Worm (Caenorhabditis elegans) whole organism, L4 larva: Measurements from ENCODE around the gene vha-12.

Experiments
- F10B5.3 ChIP-seq: sonication (generic microtip); optimal IDR thresholded peaks from 2 replicates; lab custom pipeline; 2016; ENCODE audit warnings: mild to moderate bottlenecking, missing genetic modification characterization, missing compliant biosample characterization
- F26F4.8 ChIP-seq: fragments of 200-800 bp; sonication (Bioruptor generic); conservative IDR thresholded peaks from 2 replicates; pipeline ENCODE4 v1.3.6; 2022; ENCODE audit warnings: missing genetic modification characterization, missing compliant biosample characterization
- F37D6.2 ChIP-seq: sonication (generic microtip); optimal IDR thresholded peaks from 2 replicates; lab custom pipeline; 2016; ENCODE audit warnings: mild to moderate bottlenecking, missing genetic modification characterization, missing compliant biosample characterization
- T26A8.4 ChIP-seq: fragments of 200-800 bp; sonication (Bioruptor generic); IDR thresholded peaks from 2 replicates; pipeline ENCODE4 v1.3.6; 2022; ENCODE audit warnings: missing genetic modification characterization, missing compliant biosample characterization
- Y105C5A.15 ChIP-seq: fragments of 200-800 bp; sonication (Bioruptor generic); IDR thresholded peaks from 2 replicates; pipeline ENCODE4 v1.3.6; 2022; ENCODE audit warnings: missing genetic modification characterization, missing compliant biosample characterization
- Y75B8A.6 ChIP-seq: fragments of 200-800 bp; sonication (Bioruptor generic); IDR thresholded peaks from 2 replicates; pipeline ENCODE4 v1.3.6; 2022; ENCODE audit warnings: missing genetic modification reagents, missing genetic modification characterization, missing compliant biosample characterization
- aha-1 ChIP-seq: fragments of 150-350 bp; peaks from one replicate; lab custom pipeline; 2014; ENCODE audit warnings: missing biosample characterization, missing genetic modification characterization
- arid-1 ChIP-seq: fragments of 200-800 bp; sonication (Bioruptor generic); conservative IDR thresholded peaks from 2 replicates; pipeline ENCODE4 v1.3.6; 2022; ENCODE audit warnings: missing genetic modification reagents, missing genetic modification characterization, missing compliant biosample characterization
- ceh-20 ChIP-seq: fragments of 200-800 bp; sonication (Bioruptor generic); IDR thresholded peaks from 2 replicates; pipeline ENCODE4 v1.3.6; 2022; ENCODE audit warnings: missing genetic modification reagents, missing genetic modification characterization, missing compliant biosample characterization
- ceh-28 ChIP-seq: fragments of 150-350 bp; optimal IDR thresholded peaks from 2 replicates; lab custom pipeline; 2014; ENCODE audit warnings: missing biosample characterization, missing genetic modification reagents, missing genetic modification characterization
- ceh-62 ChIP-seq: sonication (generic microtip); optimal IDR thresholded peaks from 2 replicates; lab custom pipeline; 2017; ENCODE audit warnings: missing biosample characterization, missing genetic modification characterization
- ceh-82 ChIP-seq: sonication (generic microtip); optimal IDR thresholded peaks from 2 replicates; lab custom pipeline; 2017; ENCODE audit warnings: missing biosample characterization, missing genetic modification characterization
- cey-2 ChIP-seq: sonication (generic microtip); optimal IDR thresholded peaks from 3 replicates; lab custom pipeline; 2017; ENCODE audit warnings: missing genetic modification characterization, mild to moderate bottlenecking, missing compliant biosample characterization, antibody characterized with exemption, borderline replicate concordance; ENCODE audit not compliant: insufficient read depth
- daf-12 ChIP-seq: fragments of 150-350 bp; optimal IDR thresholded peaks from 2 replicates; lab custom pipeline; 2014; ENCODE audit warnings: missing biosample characterization, missing genetic modification reagents, missing genetic modification characterization
- daf-16 ChIP-seq, 3 experiments: sonication (generic microtip); optimal IDR thresholded peaks; 2 replicates each; lab custom pipeline; 2016 to 2017; ENCODE audit warnings: missing genetic modification characterization in 3 of 3, missing genetic modification reagents in 3 of 3, mild to moderate bottlenecking in 2 of 3, missing compliant biosample characterization in 2 of 3, missing biosample characterization in 1 of 3, moderate library complexity in 1 of 3
- daf-8 ChIP-seq: fragments of 200-800 bp; sonication (Bioruptor generic); IDR thresholded peaks from 2 replicates; pipeline ENCODE4 v1.3.6; 2022; ENCODE audit warnings: missing genetic modification characterization, missing compliant biosample characterization
- duxl-1 ChIP-seq: sonication (generic microtip); optimal IDR thresholded peaks from 2 replicates; lab custom pipeline; 2016; ENCODE audit warnings: mild to moderate bottlenecking, missing genetic modification characterization, moderate library complexity, missing compliant biosample characterization; ENCODE audit not compliant: poor library complexity
- dve-1 ChIP-seq: sonication (generic microtip); optimal IDR thresholded peaks from 2 replicates; lab custom pipeline; 2017; ENCODE audit warnings: antibody characterized with exemption, mild to moderate bottlenecking, missing genetic modification characterization, missing compliant biosample characterization; ENCODE audit not compliant: insufficient read depth
- egl-43 ChIP-seq: fragments of 200-800 bp; sonication (Bioruptor generic); IDR thresholded peaks from 2 replicates; pipeline ENCODE4 v1.3.6; 2022; ENCODE audit warnings: missing genetic modification reagents, missing genetic modification characterization, missing compliant biosample characterization
- fos-1 ChIP-seq: fragments of 150-350 bp; optimal IDR thresholded peaks from 2 replicates; lab custom pipeline; 2014; ENCODE audit warnings: missing biosample characterization, missing genetic modification characterization
- hlh-30 ChIP-seq: sonication (generic microtip); optimal IDR thresholded peaks from 2 replicates; lab custom pipeline; 2017; ENCODE audit warnings: antibody characterized with exemption, mild to moderate bottlenecking, missing genetic modification characterization, missing compliant biosample characterization; ENCODE audit not compliant: insufficient read depth
- hmg-1.1 ChIP-seq: fragments of 200-800 bp; sonication (Bioruptor generic); IDR thresholded peaks from 2 replicates; pipeline ENCODE4 v1.3.6; 2022; ENCODE audit warnings: missing genetic modification reagents, missing genetic modification characterization, missing compliant biosample characterization
- lim-7 ChIP-seq: fragments of 200-800 bp; sonication (Bioruptor generic); IDR thresholded peaks from 2 replicates; pipeline ENCODE4 v1.3.6; 2022; ENCODE audit warnings: missing genetic modification characterization, missing compliant biosample characterization
- lin-1 ChIP-seq: fragments of 200-800 bp; sonication (Bioruptor generic); IDR thresholded peaks from 2 replicates; pipeline ENCODE4 v1.3.6; 2022; ENCODE audit warnings: missing genetic modification reagents, missing genetic modification characterization, missing compliant biosample characterization
- lin-13 ChIP-seq: fragments of 150-350 bp; optimal IDR thresholded peaks from 2 replicates; lab custom pipeline; 2014; ENCODE audit warnings: missing biosample characterization, missing genetic modification reagents, missing genetic modification characterization
- lir-3 ChIP-seq: sonication (generic microtip); optimal IDR thresholded peaks from 2 replicates; lab custom pipeline; 2016; ENCODE audit warnings: mild to moderate bottlenecking, missing genetic modification characterization, missing compliant biosample characterization
- lsy-2 ChIP-seq, 2 experiments: fragments of 150-350 bp in 1 of 2; sonication (generic microtip) in 1 of 2; optimal IDR thresholded peaks; 2 replicates each; lab custom pipeline; 2014 to 2017; ENCODE audit warnings: missing biosample characterization in 2 of 2, missing genetic modification characterization in 2 of 2
- madf-9 ChIP-seq: fragments of 200-800 bp; sonication (Bioruptor generic); conservative IDR thresholded peaks from 2 replicates; pipeline ENCODE4 v1.3.6; 2022; ENCODE audit warnings: missing genetic modification reagents, missing genetic modification characterization, missing compliant biosample characterization
- mdt-29 ChIP-seq: fragments of 200-800 bp; sonication (Bioruptor generic); IDR thresholded peaks from 2 replicates; pipeline ENCODE4 v1.3.6; 2022; ENCODE audit warnings: missing genetic modification reagents, missing genetic modification characterization, missing compliant biosample characterization
- mep-1 ChIP-seq: fragments of 150-350 bp; sonication (generic microtip); optimal IDR thresholded peaks from 3 replicates; lab custom pipeline; 2014; ENCODE audit warnings: missing biosample characterization, missing genetic modification characterization
- mes-2 ChIP-seq: sonication (generic microtip); optimal IDR thresholded peaks from 2 replicates; lab custom pipeline; 2016; ENCODE audit warnings: missing genotype, mild to moderate bottlenecking, missing genetic modification characterization, missing compliant biosample characterization; ENCODE audit not compliant: poor library complexity, severe bottlenecking
- nhr-102 ChIP-seq: sonication (generic microtip); optimal IDR thresholded peaks from 2 replicates; lab custom pipeline; 2016; ENCODE audit warnings: mild to moderate bottlenecking, missing genetic modification characterization, moderate library complexity, missing compliant biosample characterization
- nhr-111 ChIP-seq: fragments of 200-800 bp; sonication (Bioruptor generic); optimal IDR thresholded peaks from 2 replicates; lab custom pipeline; 2018; ENCODE audit warnings: mild to moderate bottlenecking, missing genetic modification characterization, missing compliant biosample characterization
- pqm-1 ChIP-seq: sonication (generic microtip); optimal IDR thresholded peaks from 2 replicates; lab custom pipeline; 2017; ENCODE audit warnings: missing biosample characterization, missing genetic modification characterization
- sdz-12 ChIP-seq: fragments of 200-800 bp; sonication (Bioruptor generic); optimal IDR thresholded peaks from 2 replicates; lab custom pipeline; 2018; ENCODE audit warnings: mild to moderate bottlenecking, missing genetic modification characterization, missing compliant biosample characterization
- set-16 ChIP-seq: fragments of 200-800 bp; sonication (Bioruptor generic); IDR thresholded peaks from 2 replicates; pipeline ENCODE4 v1.3.6; 2022; ENCODE audit warnings: missing genetic modification reagents, missing genetic modification characterization, missing compliant biosample characterization
- skn-1 ChIP-seq: fragments of 150-350 bp; optimal IDR thresholded peaks from 2 replicates; lab custom pipeline; 2014; ENCODE audit warnings: missing biosample characterization, missing genetic modification characterization
- snpc-1.2 ChIP-seq: fragments of 200-800 bp; sonication (Bioruptor generic); IDR thresholded peaks from 2 replicates; pipeline ENCODE4 v1.3.6; 2022; ENCODE audit warnings: missing genetic modification reagents, missing genetic modification characterization, missing compliant biosample characterization
- snpc-4 ChIP-seq: fragments of 150-350 bp; optimal IDR thresholded peaks from 2 replicates; lab custom pipeline; 2014; ENCODE audit warnings: missing biosample characterization, missing genetic modification characterization
- spr-1 ChIP-seq: sonication (generic microtip); optimal IDR thresholded peaks from 2 replicates; lab custom pipeline; 2016; ENCODE audit warnings: mild to moderate bottlenecking, missing genetic modification characterization, missing compliant biosample characterization
- spr-3 ChIP-seq: fragments of 200-800 bp; sonication (Bioruptor generic); optimal IDR thresholded peaks from 2 replicates; lab custom pipeline; 2018; ENCODE audit warnings: mild to moderate bottlenecking, missing genetic modification characterization, missing compliant biosample characterization
- tag-97 ChIP-seq: fragments of 200-800 bp; sonication (Bioruptor generic); IDR thresholded peaks from 2 replicates; pipeline ENCODE4 v1.3.6; 2022; ENCODE audit warnings: missing genetic modification characterization, missing compliant biosample characterization
- unc-39 ChIP-seq: sonication (generic microtip); optimal IDR thresholded peaks from 2 replicates; lab custom pipeline; 2017; ENCODE audit warnings: missing biosample characterization, missing genetic modification characterization
- unc-62 ChIP-seq, 3 experiments: fragments of 150-350 bp in 1 of 3; sonication (generic microtip); optimal IDR thresholded peaks in 2 of 3; peaks in 1 of 3; 1 replicate in 1 of 3; 2 replicates in 2 of 3; lab custom pipeline; 2014 to 2017; ENCODE audit warnings: missing biosample characterization in 3 of 3, missing genetic modification characterization in 3 of 3, missing genetic modification reagents in 3 of 3, missing genotype in 1 of 3
- zag-1 ChIP-seq: fragments of 150-350 bp; optimal IDR thresholded peaks from 2 replicates; lab custom pipeline; 2014; ENCODE audit warnings: missing biosample characterization, missing genetic modification characterization
- zfp-2 ChIP-seq: sonication (generic microtip); optimal IDR thresholded peaks from 2 replicates; lab custom pipeline; 2016; ENCODE audit warnings: mild to moderate bottlenecking, missing genetic modification characterization, missing compliant biosample characterization
- zfp-3 ChIP-seq: fragments of 200-800 bp; sonication (Bioruptor generic); conservative IDR thresholded peaks from 2 replicates; pipeline ENCODE4 v1.3.6; 2022; ENCODE audit warnings: missing genetic modification reagents, missing genetic modification characterization, missing compliant biosample characterization
- zip-11 ChIP-seq: fragments of 200-800 bp; sonication (Bioruptor generic); IDR thresholded peaks from 2 replicates; pipeline ENCODE4 v1.3.6; 2022; ENCODE audit warnings: missing genetic modification characterization, missing compliant biosample characterization
- ztf-11 ChIP-seq: fragments of 150-350 bp; optimal IDR thresholded peaks from 2 replicates; lab custom pipeline; 2014; ENCODE audit warnings: missing biosample characterization, missing genetic modification characterization

vha-12 gene

ce11 chrX:4144136-4144781, 46.6 kb upstream of the vha-12 start:
- TF ChIP-seq ztf-11 (tag; lab: Kevin White, UChicago) (no peak), F26F4.8 (GFP tag; lab: Robert Waterston, UW) (no peak), snpc-4 (no peak), T26A8.4 (GFP tag; lab: Robert Waterston, UW) (peak; percentile 18; the same call in 1 of the 2 replicates), ceh-28 (tag; lab: Kevin White, UChicago) (no peak), fos-1 (no peak), nhr-102 (tag; lab: Kevin White, UChicago) (no peak), ceh-62 (no peak), zip-11 (GFP tag; lab: Robert Waterston, UW) (no peak), ceh-82 (tag; lab: Kevin White, UChicago) (no peak), madf-9 (no peak), snpc-1.2 (0 out of 2 replicates have a peak, but pooled peaks have one; percentile 12), lin-1 (GFP tag; lab: Robert Waterston, UW) (peak; percentile 14; the same call in 1 of the 2 replicates), hlh-30 (tag; lab: Kevin White, UChicago) (peak; percentile 80), mdt-29 (GFP tag; lab: Robert Waterston, UW) (peak; percentile 27; the same call in 1 of the 2 replicates), mes-2 (no peak), ceh-20 (no peak), spr-3 (GFP tag; lab: Kevin White, UChicago) (no peak), zag-1 (no peak), daf-8 (GFP tag; lab: Robert Waterston, UW) (no peak), nhr-111 (GFP tag; lab: Kevin White, UChicago) (no peak), duxl-1 (tag; lab: Kevin White, UChicago) (peak; percentile 10), cey-2 (no peak), dve-1 (tag; lab: Kevin White, UChicago) (peak; percentile 73), lim-7 (GFP tag; lab: Robert Waterston, UW) (no peak), F10B5.3 (tag; lab: Kevin White, UChicago) (no peak), aha-1 (tag; lab: Kevin White, UChicago) (peak; percentile 80), unc-39 (no peak), lsy-2 (tag; optimal IDR thresholded peaks at IDR 0.05; lab: Kevin White, UChicago) (peak in 1 of 2 experiments; percentile 32), skn-1 (tag; lab: Kevin White, UChicago) (no peak), mep-1 (tag; lab: Kevin White, UChicago) (no peak), daf-12 (no peak), Y75B8A.6 (GFP tag; lab: Robert Waterston, UW) (no peak), tag-97 (GFP tag; lab: Robert Waterston, UW) (no peak), sdz-12 (GFP tag; lab: Kevin White, UChicago) (peak; percentile 15), zfp-3 (GFP tag; lab: Robert Waterston, UW) (no peak; the same call in 1 of the 2 replicates), daf-16 (GFP tag; optimal IDR thresholded peaks at IDR 0.05; lab: Kevin White, UChicago) (no peak), daf-16 (tag; optimal IDR thresholded peaks at IDR 0.05; lab: Kevin White, UChicago) (peak; percentile 50), lir-3 (no peak), zfp-2 (tag; lab: Kevin White, UChicago) (no peak), pqm-1 (peak; percentile 61), arid-1 (GFP tag; lab: Robert Waterston, UW) (0 out of 2 replicates have a peak, but pooled peaks have one; percentile 16), hmg-1.1 (GFP tag; lab: Robert Waterston, UW) (peak; percentile 6), F37D6.2 (tag; lab: Kevin White, UChicago) (no peak), spr-1 (no peak), lin-13 (GFP tag; lab: Kevin White, UChicago) (no peak), Y105C5A.15 (GFP tag; lab: Robert Waterston, UW) (no peak), unc-62 (GFP tag; optimal IDR thresholded peaks at IDR 0.05 in 1 of 2; lab: Kevin White, UChicago) (peak in 1 of 2 experiments; percentile 48), unc-62 (tag; optimal IDR thresholded peaks at IDR 0.05; lab: Kevin White, UChicago) (no peak), egl-43 (0 out of 2 replicates have a peak, but pooled peaks have one; percentile 52), set-16 (GFP tag; lab: Robert Waterston, UW) (peak; percentile 14; the same call in 1 of the 2 replicates)
